Fruit fly (Drosophila melanogaster) whole organism, adult: ENCODE results near the gene CG10467.

Experiments
- CG12768 ChIP-seq: fragments of 200-800 bp; sonication (Bioruptor generic); optimal IDR thresholded peaks from 2 replicates; lab custom pipeline; 2017; ENCODE audit warnings: missing biosample characterization, missing genetic modification characterization, mild to moderate bottlenecking, moderate library complexity, missing genetic modification reagents
- CG14711 ChIP-seq: fragments of 200-800 bp; sonication (Bioruptor generic); optimal IDR thresholded peaks from 2 replicates; lab custom pipeline; 2018; ENCODE audit warnings: missing biosample characterization, mild to moderate bottlenecking, missing genetic modification characterization, moderate library complexity
- CG1620 ChIP-seq: fragments of 200-800 bp; sonication (Bioruptor generic); optimal IDR thresholded peaks from 2 replicates; lab custom pipeline; 2016; ENCODE audit warnings: missing biosample characterization, missing genetic modification characterization
- CG33017 ChIP-seq: fragments of 200-800 bp; sonication (Bioruptor generic); optimal IDR thresholded peaks from 2 replicates; lab custom pipeline; 2018; ENCODE audit warnings: missing biosample characterization, mild to moderate bottlenecking, missing genetic modification characterization, moderate library complexity
- CG7101 ChIP-seq: fragments of 200-800 bp; sonication (Bioruptor generic); optimal IDR thresholded peaks from 2 replicates; lab custom pipeline; 2018; ENCODE audit warnings: missing biosample characterization, mild to moderate bottlenecking, missing genetic modification characterization, moderate library complexity
- Clk ChIP-seq: fragments of 200-800 bp; sonication (Bioruptor generic); optimal IDR thresholded peaks from 2 replicates; lab custom pipeline; 2017; ENCODE audit warnings: missing biosample characterization, missing genetic modification characterization
- Crg-1 ChIP-seq: fragments of 200-800 bp; sonication (Bioruptor generic); optimal IDR thresholded peaks from 2 replicates; lab custom pipeline; 2016; ENCODE audit warnings: missing biosample characterization, missing genetic modification characterization
- Hr96 ChIP-seq: fragments of 200-800 bp; sonication (Bioruptor generic); optimal IDR thresholded peaks from 2 replicates; lab custom pipeline; 2016; ENCODE audit warnings: missing biosample characterization, missing genetic modification characterization
- Mnt ChIP-seq: fragments of 200-800 bp; sonication (Bioruptor generic); optimal IDR thresholded peaks from 2 replicates; lab custom pipeline; 2016; ENCODE audit warnings: missing biosample characterization, mild to moderate bottlenecking, missing genetic modification characterization
- cic ChIP-seq: fragments of 200-800 bp; sonication (Bioruptor generic); optimal IDR thresholded peaks from 2 replicates; lab custom pipeline; 2017; ENCODE audit warnings: missing biosample characterization, mild to moderate bottlenecking, missing genetic modification characterization, moderate library complexity
- cnc ChIP-seq, 2 experiments: fragments of >200 bp; optimal IDR thresholded peaks; 2 replicates each; lab custom pipeline; 2017
- kay ChIP-seq: fragments of 200-800 bp; sonication (Bioruptor generic); peaks from one replicate; lab custom pipeline; 2016; ENCODE audit warnings: missing biosample characterization, missing genetic modification characterization, borderline replicate concordance
- ovo ChIP-seq: fragments of 200-800 bp; sonication (Bioruptor generic); optimal IDR thresholded peaks from 2 replicates; lab custom pipeline; 2016; ENCODE audit warnings: missing biosample characterization, missing genetic modification characterization
- tj ChIP-seq: fragments of 200-800 bp; sonication (Bioruptor generic); optimal IDR thresholded peaks from 3 replicates; lab custom pipeline; 2017; ENCODE audit warnings: missing biosample characterization, mild to moderate bottlenecking, missing genetic modification characterization, moderate library complexity

DNA sequence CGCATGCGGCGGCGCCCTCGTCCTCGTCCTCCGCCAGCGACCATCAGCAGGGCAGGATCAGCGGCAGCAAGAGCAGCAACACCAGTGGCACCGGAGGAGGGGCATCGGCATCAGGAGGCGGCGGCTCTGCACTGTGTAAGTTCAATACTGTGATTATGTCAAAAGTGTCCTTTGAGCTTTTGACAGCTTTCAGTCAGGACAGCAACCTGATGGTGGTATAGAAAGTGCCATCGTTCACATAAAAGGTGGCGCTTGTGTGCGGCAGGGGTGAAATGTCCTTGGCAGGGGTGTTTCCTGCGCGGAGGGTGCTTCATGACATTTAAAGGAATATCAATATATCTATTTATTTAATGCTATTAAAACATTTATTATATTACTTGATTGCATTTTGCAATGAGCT is 9.1 kb upstream of the CG10467 start:
- no peak for TF ChIP-seq CG1620 (GFP tag; lab: Kevin White, UChicago)
- TF ChIP-seq cnc (optimal IDR thresholded peaks at IDR 0.05; lab: Kevin White, UChicago), result no peak
- TF ChIP-seq Crg-1 (GFP tag; lab: Kevin White, UChicago), result no peak
- TF ChIP-seq CG7101 (tag; lab: Kevin White, UChicago), result no peak
- TF ChIP-seq CG14711 (tag; lab: Kevin White, UChicago), result no peak
- TF ChIP-seq kay (GFP tag; lab: Kevin White, UChicago), result no peak
- no peak for TF ChIP-seq Clk (GFP tag; lab: Kevin White, UChicago)
- no peak for TF ChIP-seq ovo (GFP tag; lab: Kevin White, UChicago)
- no peak for TF ChIP-seq CG33017
- no peak for TF ChIP-seq tj (GFP tag; lab: Kevin White, UChicago)
- no peak for TF ChIP-seq CG12768 (GFP tag; lab: Kevin White, UChicago)
- no peak for TF ChIP-seq cic
- no peak for TF ChIP-seq Hr96 (GFP tag; lab: Kevin White, UChicago)
- TF ChIP-seq Mnt (GFP tag; lab: Kevin White, UChicago), result no peak
